Worm (Caenorhabditis elegans) whole organism, mixed stage, embryonic: Measurements from ENCODE around the gene R07G3.8.

Experiments used
- M03D4.4 ChIP-seq: sonication (generic microtip); optimal IDR thresholded peaks from 2 replicates; lab custom pipeline; 2017; ENCODE audit warnings: mild to moderate bottlenecking, missing genetic modification characterization, missing compliant biosample characterization
- bed-3 ChIP-seq: fragments of 200-800 bp; sonication (Bioruptor generic); optimal IDR thresholded peaks from 3 replicates; lab custom pipeline; 2018; ENCODE audit warnings: mild to moderate bottlenecking, missing genetic modification characterization, moderate library complexity, missing compliant biosample characterization
- blmp-1 ChIP-seq: fragments of 150-350 bp; optimal IDR thresholded peaks from 2 replicates; lab custom pipeline; 2014; ENCODE audit warnings: missing biosample characterization, missing genetic modification characterization
- ceh-39 ChIP-seq: fragments of 150-350 bp; optimal IDR thresholded peaks from 2 replicates; lab custom pipeline; 2014; ENCODE audit warnings: missing biosample characterization, missing genetic modification characterization
- ceh-83 ChIP-seq: fragments of 200-800 bp; sonication (Bioruptor generic); optimal IDR thresholded peaks from 2 replicates; lab custom pipeline; 2018; ENCODE audit warnings: mild to moderate bottlenecking, missing genetic modification characterization, missing compliant biosample characterization
- ces-1 ChIP-seq: fragments of 150-350 bp; optimal IDR thresholded peaks from 2 replicates; lab custom pipeline; 2014; ENCODE audit warnings: missing biosample characterization, missing genetic modification reagents, missing genetic modification characterization
- cnd-1 ChIP-seq: fragments of 200-800 bp; sonication (Bioruptor generic); optimal IDR thresholded peaks from 2 replicates; lab custom pipeline; 2018; ENCODE audit warnings: mild to moderate bottlenecking, missing genetic modification characterization, missing compliant biosample characterization
- drap-1 ChIP-seq: fragments of 200-800 bp; sonication (Bioruptor generic); optimal IDR thresholded peaks from 3 replicates; lab custom pipeline; 2018; ENCODE audit warnings: mild to moderate bottlenecking, missing genetic modification characterization, missing compliant biosample characterization
- elt-1 ChIP-seq: sonication (generic microtip); optimal IDR thresholded peaks from 2 replicates; lab custom pipeline; 2017; ENCODE audit warnings: missing genetic modification characterization, mild to moderate bottlenecking, missing compliant biosample characterization, antibody characterized with exemption, moderate library complexity, borderline replicate concordance; ENCODE audit not compliant: insufficient read depth
- elt-3 ChIP-seq: fragments of 150-350 bp; optimal IDR thresholded peaks from 2 replicates; lab custom pipeline; 2014; ENCODE audit warnings: missing biosample characterization, missing genetic modification characterization
- flh-1 ChIP-seq: fragments of 200-800 bp; sonication (Bioruptor generic); optimal IDR thresholded peaks from 2 replicates; lab custom pipeline; 2018; ENCODE audit warnings: mild to moderate bottlenecking, missing genetic modification characterization, moderate library complexity, missing compliant biosample characterization
- ham-2 ChIP-seq: fragments of 200-800 bp; sonication (Bioruptor generic); optimal IDR thresholded peaks from 2 replicates; lab custom pipeline; 2018; ENCODE audit warnings: mild to moderate bottlenecking, missing genetic modification characterization, missing compliant biosample characterization
- hlh-1 ChIP-seq: fragments of 150-350 bp; optimal IDR thresholded peaks from 2 replicates; lab custom pipeline; 2014; ENCODE audit warnings: missing biosample characterization, missing genetic modification reagents, missing genetic modification characterization
- lin-13 ChIP-seq: fragments of 150-350 bp; optimal IDR thresholded peaks from 2 replicates; lab custom pipeline; 2014; ENCODE audit warnings: missing biosample characterization, missing genetic modification characterization
- lin-32 ChIP-seq: fragments of 200-800 bp; sonication (Bioruptor generic); optimal IDR thresholded peaks from 2 replicates; lab custom pipeline; 2018; ENCODE audit warnings: mild to moderate bottlenecking, missing genetic modification characterization, missing compliant biosample characterization
- lsy-2 ChIP-seq: fragments of 150-350 bp; optimal IDR thresholded peaks from 2 replicates; lab custom pipeline; 2014; ENCODE audit warnings: missing biosample characterization, missing genetic modification characterization
- mab-5 ChIP-seq: fragments of 150-350 bp; optimal IDR thresholded peaks from 2 replicates; lab custom pipeline; 2014; ENCODE audit warnings: missing biosample characterization, missing genetic modification characterization
- mep-1 ChIP-seq: fragments of 150-350 bp; optimal IDR thresholded peaks from 2 replicates; lab custom pipeline; 2017; ENCODE audit warnings: missing biosample characterization, missing genetic modification reagents, missing genetic modification characterization, inconsistent platforms
- mls-2 ChIP-seq: sonication (generic microtip); optimal IDR thresholded peaks from 2 replicates; lab custom pipeline; 2016; ENCODE audit warnings: mild to moderate bottlenecking, missing genetic modification characterization, moderate library complexity, missing compliant biosample characterization
- nhr-12 ChIP-seq: fragments of 150-350 bp; optimal IDR thresholded peaks from 2 replicates; lab custom pipeline; 2014; ENCODE audit warnings: missing biosample characterization, missing genetic modification characterization
- nhr-2 ChIP-seq: fragments of 150-350 bp; optimal IDR thresholded peaks from 2 replicates; lab custom pipeline; 2014; ENCODE audit warnings: missing biosample characterization, missing genetic modification characterization
- nhr-237 ChIP-seq: fragments of 150-350 bp; optimal IDR thresholded peaks from 2 replicates; lab custom pipeline; 2014; ENCODE audit warnings: missing biosample characterization, missing genetic modification characterization
- nhr-28 ChIP-seq: fragments of 150-350 bp; optimal IDR thresholded peaks from 2 replicates; lab custom pipeline; 2014; ENCODE audit warnings: missing biosample characterization, missing genetic modification characterization
- nhr-76 ChIP-seq: sonication (generic microtip); optimal IDR thresholded peaks from 2 replicates; lab custom pipeline; 2017; ENCODE audit warnings: missing biosample characterization, missing genetic modification characterization
- pha-4 ChIP-seq: fragments of 150-350 bp; optimal IDR thresholded peaks from 2 replicates; lab custom pipeline; 2018; ENCODE audit warnings: missing biosample characterization, missing genetic modification reagents, missing genetic modification characterization
- sem-2 ChIP-seq: fragments of 200-800 bp; sonication (Bioruptor generic); optimal IDR thresholded peaks from 2 replicates; lab custom pipeline; 2018; ENCODE audit warnings: mild to moderate bottlenecking, missing genetic modification characterization, missing compliant biosample characterization
- snpc-4 ChIP-seq: fragments of 150-350 bp; optimal IDR thresholded peaks from 2 replicates; lab custom pipeline; 2014; ENCODE audit warnings: missing biosample characterization, missing genetic modification characterization
- sptf-1 ChIP-seq: sonication (generic microtip); optimal IDR thresholded peaks from 2 replicates; lab custom pipeline; 2017; ENCODE audit warnings: mild to moderate bottlenecking, missing genetic modification characterization, moderate library complexity, missing compliant biosample characterization
- unc-120 ChIP-seq: sonication (generic microtip); optimal IDR thresholded peaks from 2 replicates; lab custom pipeline; 2017; ENCODE audit warnings: missing genetic modification characterization, missing compliant biosample characterization; ENCODE audit not compliant: poor library complexity, severe bottlenecking
- unc-62 ChIP-seq: fragments of 150-350 bp; optimal IDR thresholded peaks from 2 replicates; lab custom pipeline; 2014; ENCODE audit warnings: missing biosample characterization, missing genetic modification reagents, missing genetic modification characterization
- zip-8 ChIP-seq: fragments of 150-350 bp; optimal IDR thresholded peaks from 2 replicates; lab custom pipeline; 2014; ENCODE audit warnings: missing biosample characterization, missing genetic modification characterization
- ztf-11 ChIP-seq: fragments of 150-350 bp; optimal IDR thresholded peaks from 2 replicates; lab custom pipeline; 2014; ENCODE audit warnings: missing biosample characterization, missing genetic modification characterization

R07G3.8 gene

DNA sequence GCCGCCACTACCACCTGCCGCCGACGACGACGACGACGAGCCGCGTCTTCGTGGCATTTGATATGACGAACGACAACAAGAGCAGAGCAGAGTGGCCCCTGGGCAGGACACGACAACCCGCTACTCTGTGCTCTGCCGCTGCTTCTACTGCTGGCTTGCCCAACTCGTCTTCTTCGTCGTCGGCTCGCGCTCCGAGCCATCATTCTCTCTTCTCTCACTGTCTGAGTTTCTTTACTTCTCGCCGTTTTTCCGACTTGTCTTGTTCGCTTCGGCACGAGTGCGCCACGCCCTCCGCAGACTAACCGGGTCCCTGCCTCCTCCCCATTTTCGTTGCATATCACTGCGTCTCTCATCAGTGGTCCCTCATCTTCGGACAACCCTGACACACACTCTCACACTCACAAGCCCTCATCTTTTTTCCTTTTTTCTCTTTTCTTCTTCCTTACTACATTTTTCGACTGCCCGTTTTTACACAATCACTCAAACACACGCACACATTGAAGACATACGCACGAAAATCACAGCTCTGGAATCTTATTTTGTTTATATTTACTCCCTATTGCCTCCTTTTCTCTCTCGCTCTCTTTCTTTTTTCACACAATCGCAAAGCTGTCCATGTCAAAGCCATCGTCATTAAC lies 21.8 kb upstream of the R07G3.8 start (continued):
- TF ChIP-seq ztf-11 (tag; lab: Kevin White, UChicago) (no peak), blmp-1 (tag; lab: Kevin White, UChicago) (no peak), flh-1 (GFP tag; lab: Kevin White, UChicago) (no peak), nhr-12 (no peak), lsy-2 (tag; lab: Kevin White, UChicago) (no peak), mab-5 (tag; lab: Kevin White, UChicago) (no peak), unc-62 (GFP tag; lab: Kevin White, UChicago) (peak; percentile 77)

DNA sequence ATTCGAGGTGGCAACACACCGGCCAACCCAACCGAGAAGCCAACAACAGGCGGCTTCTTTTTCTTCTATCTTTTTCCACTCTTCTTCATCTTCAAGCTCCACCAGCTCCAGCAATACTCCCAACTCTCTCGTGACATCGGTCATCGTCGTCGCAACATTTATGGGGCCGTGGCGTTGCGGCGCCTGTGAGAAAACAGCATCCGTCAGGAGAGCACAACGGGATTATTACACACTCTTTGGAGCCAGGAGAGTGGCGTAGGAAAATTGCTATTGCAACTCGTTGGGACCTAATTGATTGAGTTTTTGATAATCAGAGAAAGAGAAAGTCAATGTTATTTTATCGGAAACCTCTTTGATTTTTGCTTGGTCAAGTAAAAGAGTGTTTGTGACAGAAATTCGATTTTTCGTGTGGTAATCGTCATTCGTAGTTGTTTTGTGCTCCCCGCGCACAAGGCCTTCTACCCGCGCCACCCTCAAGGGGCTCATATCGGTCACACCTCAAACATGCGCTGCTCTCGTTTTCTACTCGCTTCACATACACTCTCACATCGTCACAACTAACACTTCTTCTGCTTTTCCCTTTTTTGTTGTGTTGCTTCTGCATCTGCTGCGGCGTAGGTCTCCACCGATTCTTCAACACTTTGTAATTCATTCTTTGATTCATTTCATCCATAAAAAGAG lies 20.0 kb upstream of the R07G3.8 start:
- peak; percentile 63 for TF ChIP-seq hlh-1
- peak; percentile 57 for TF ChIP-seq unc-120 (tag; lab: Kevin White, UChicago)
- TF ChIP-seq snpc-4 (tag; lab: Kevin White, UChicago) = no peak
- no peak for TF ChIP-seq nhr-237 (tag; lab: Kevin White, UChicago)
- no peak for TF ChIP-seq ceh-83
- no peak for TF ChIP-seq M03D4.4 (tag; lab: Kevin White, UChicago)
- peak; percentile 7 for TF ChIP-seq ces-1
- TF ChIP-seq ham-2 (GFP tag; lab: Kevin White, UChicago) = no peak

DNA sequence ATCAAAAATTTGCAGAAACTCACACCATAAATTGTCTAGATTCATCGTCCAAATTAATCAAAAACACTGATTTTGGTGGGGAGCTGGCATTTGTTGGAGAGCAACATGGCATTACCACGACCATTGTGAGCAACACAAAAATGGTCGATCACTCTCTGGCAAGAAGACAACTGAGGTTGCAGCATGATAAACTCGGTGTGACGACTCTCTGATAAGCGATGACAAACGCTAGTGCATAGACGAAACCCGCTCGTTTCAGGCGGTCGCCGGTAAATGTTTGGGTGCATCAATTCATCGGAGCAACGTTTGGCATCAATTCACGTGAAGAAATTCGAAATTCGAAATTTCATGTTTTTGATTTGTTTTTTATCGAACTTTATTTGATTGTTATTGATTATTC lies 18.7 kb upstream of the R07G3.8 start:
- TF ChIP-seq unc-120 (tag; lab: Kevin White, UChicago) = no peak
- TF ChIP-seq lin-32 (GFP tag; lab: Kevin White, UChicago) = no peak
- TF ChIP-seq mls-2 = no peak
- no peak for TF ChIP-seq mab-5 (tag; lab: Kevin White, UChicago)
- TF ChIP-seq ceh-83 = no peak
- no peak for TF ChIP-seq nhr-2 (tag; lab: Kevin White, UChicago)
- TF ChIP-seq nhr-76 (tag; lab: Kevin White, UChicago) = no peak
- TF ChIP-seq flh-1 (GFP tag; lab: Kevin White, UChicago) = no peak
- no peak for TF ChIP-seq drap-1 (GFP tag; lab: Kevin White, UChicago)
- TF ChIP-seq mep-1 = no peak
- no peak for TF ChIP-seq blmp-1 (tag; lab: Kevin White, UChicago)
- TF ChIP-seq lin-13 = no peak
- no peak for TF ChIP-seq snpc-4 (tag; lab: Kevin White, UChicago)
- TF ChIP-seq hlh-1 = no peak
- TF ChIP-seq ces-1 = no peak
- no peak for TF ChIP-seq cnd-1 (tag; lab: Kevin White, UChicago)
- TF ChIP-seq ztf-11 (tag; lab: Kevin White, UChicago) = no peak
- TF ChIP-seq M03D4.4 (tag; lab: Kevin White, UChicago) = no peak
- no peak for TF ChIP-seq nhr-28
- TF ChIP-seq, all 35 proteins: peak for 0

DNA sequence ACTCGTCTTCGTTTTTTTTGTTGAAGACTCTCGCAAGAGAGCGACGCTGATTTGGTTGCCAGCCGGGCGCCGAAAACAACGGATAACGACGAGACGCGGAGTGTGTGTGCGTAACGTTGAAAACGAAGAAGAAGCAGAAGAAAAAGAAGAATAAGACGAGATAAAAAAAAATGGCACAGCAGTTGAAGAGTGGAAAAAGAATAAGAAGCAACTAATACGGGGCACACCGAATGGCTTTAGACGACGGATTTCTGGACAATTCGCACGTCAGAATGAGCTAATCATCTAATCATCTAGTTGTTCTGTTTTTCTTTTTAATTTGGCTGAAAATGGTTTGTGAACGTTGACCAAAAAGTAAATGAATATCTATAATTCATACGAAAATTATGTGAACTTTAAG lies 16.6 kb upstream of the R07G3.8 start:
- TF ChIP-seq lin-32 (GFP tag; lab: Kevin White, UChicago) (no peak), mls-2 (no peak), lin-13 (no peak), ceh-83 (no peak), ceh-39 (tag; lab: Kevin White, UChicago) (no peak), sem-2 (GFP tag; lab: Kevin White, UChicago) (no peak), bed-3 (no peak), sptf-1 (tag; lab: Kevin White, UChicago) (no peak), elt-1 (tag; lab: Kevin White, UChicago) (no peak), unc-120 (tag; lab: Kevin White, UChicago) (no peak), flh-1 (GFP tag; lab: Kevin White, UChicago) (no peak), unc-62 (GFP tag; lab: Kevin White, UChicago) (no peak), pha-4 (tag; lab: Kevin White, UChicago) (no peak), zip-8 (tag; lab: Kevin White, UChicago) (no peak), drap-1 (GFP tag; lab: Kevin White, UChicago) (no peak), nhr-76 (tag; lab: Kevin White, UChicago) (no peak), elt-3 (tag; lab: Kevin White, UChicago) (no peak), ztf-11 (tag; lab: Kevin White, UChicago) (no peak)
